Fruit fly (Drosophila melanogaster) ovary, adult (tissue): ENCODE measurements around the gene Der-1.

Experiments
- CG17801 ChIP-seq: fragments of 200-800 bp; optimal IDR thresholded peaks from 2 replicates; lab custom pipeline; 2019; ENCODE audit warnings: missing biosample characterization, mild to moderate bottlenecking, missing genetic modification characterization, moderate library complexity; ENCODE audit not compliant: partially characterized antibody

Der-1 gene

dm6 chr2L:1973957-1974356 lies at the start of gene Der-1:
TSS of gene Der-1 (plus strand) at chr2L:1973957.
- TF ChIP-seq CG17801 (GFP tag; lab: Kevin White, UChicago) = no peak

dm6 chr2L:1925917-1926864 lies 47.6 kb upstream of the Der-1 start:
- TF ChIP-seq CG17801 (GFP tag; lab: Kevin White, UChicago) = no peak

- no peak for TF ChIP-seq CG17801 (GFP tag; lab: Kevin White, UChicago)
These were observed 46.4 kb upstream of the Der-1 start for dm6 chr2L:1927406-1927805.

DNA sequence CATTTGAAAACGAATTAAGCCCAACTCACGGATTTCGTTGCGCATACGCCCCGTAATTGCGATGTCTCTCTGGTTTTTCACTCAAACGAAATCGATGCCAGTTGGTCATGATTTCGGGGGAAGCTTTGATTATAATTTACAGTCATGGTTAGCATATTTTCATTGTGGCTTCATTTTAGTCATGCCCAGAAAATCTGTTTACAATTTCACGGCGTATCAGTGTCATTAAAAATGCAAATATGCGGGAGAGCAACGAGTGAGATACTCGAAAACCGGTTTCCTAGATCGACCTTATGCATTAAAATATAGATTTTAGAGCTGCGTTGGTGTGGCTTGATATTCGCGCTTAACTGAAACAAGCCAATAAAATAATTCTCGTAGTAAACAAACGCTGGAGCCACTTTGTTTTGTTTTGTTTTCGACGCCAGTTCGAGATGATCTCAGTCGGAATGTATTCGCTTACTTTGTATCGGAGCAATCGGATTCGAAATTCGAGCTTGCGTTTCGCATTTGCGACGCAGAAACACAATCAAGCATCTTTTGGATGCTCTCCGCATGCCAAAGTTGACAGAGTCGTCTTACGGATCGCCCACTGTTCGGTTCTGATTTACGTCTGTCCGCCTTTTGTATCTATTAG lies 43.1 kb upstream of the Der-1 start:
- no peak for TF ChIP-seq CG17801 (GFP tag; lab: Kevin White, UChicago)

dm6 chr2L:1938004-1938403 lies 35.8 kb upstream of the Der-1 start:
- no peak for TF ChIP-seq CG17801 (GFP tag; lab: Kevin White, UChicago)

dm6 chr2L:1944473-1945110 lies 29.2 kb upstream of the Der-1 start:
- no peak for TF ChIP-seq CG17801 (GFP tag; lab: Kevin White, UChicago)

DNA sequence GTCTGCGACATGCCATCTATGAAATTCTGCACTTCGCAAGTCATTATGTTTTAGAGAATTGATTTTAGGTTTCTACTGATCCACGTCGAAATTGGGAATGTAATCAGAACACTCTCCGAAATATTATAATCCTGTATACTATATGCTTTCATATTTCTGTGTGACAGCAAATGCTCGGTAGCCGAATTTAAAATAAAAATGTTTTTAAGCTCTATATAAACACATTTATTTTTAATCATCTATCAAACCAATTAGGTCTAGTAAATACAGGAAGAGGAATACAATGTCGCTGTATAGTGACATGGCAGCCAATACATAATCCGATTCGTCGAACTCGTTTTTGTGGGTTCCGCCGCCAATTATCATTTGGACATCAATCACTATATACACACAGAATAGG lies 28.1 kb upstream of the Der-1 start, which contains the start of gene CG15357:
TSS of gene CG15357 (minus strand) at position 101 of the 400 bp plus-strand sequence.
- TF ChIP-seq CG17801 (GFP tag; lab: Kevin White, UChicago) = no peak

DNA sequence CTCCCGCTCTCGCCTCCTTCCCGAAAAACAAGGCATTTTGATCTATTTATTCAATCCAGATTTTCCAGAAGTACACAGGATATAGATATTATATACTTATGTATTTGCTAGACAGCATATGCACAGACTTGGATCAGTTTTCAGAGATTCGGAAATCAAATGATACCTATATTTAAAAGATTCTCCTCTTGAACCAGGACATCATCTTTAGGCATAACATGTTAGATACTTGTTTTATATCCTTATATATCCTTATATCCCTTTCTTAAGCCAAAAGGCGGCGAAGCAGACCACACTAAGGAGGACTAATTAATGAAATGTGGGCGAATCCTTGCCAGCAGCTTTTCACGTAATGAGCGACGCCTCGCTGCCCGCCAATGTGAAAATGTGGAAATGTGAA lies 27.1 kb upstream of the Der-1 start, which contains the start of gene CG33673:
TSS of gene CG33673 (minus strand) at position 101 of the 400 bp plus-strand sequence.
- no peak for TF ChIP-seq CG17801 (GFP tag; lab: Kevin White, UChicago)

DNA sequence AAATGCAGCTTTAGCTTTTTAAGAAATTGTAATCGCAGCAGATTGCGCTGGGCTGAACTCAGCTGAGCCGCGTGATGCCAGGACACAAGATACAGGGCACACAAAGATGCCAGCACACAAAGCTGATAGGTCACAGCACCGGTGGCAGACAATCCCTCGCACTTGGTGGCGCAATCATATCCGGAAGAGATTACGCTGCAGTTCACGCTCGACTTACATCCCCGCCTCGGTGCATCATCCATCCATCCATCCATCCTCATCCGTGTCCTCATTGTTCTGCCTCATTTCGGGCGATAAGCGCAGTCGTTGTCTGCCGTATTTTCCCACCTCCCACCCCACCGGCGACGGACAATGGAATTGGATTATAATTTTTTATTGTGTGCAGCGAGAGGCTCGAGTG lies 25.8 kb upstream of the Der-1 start:
- TF ChIP-seq CG17801 (GFP tag; lab: Kevin White, UChicago) = no peak

- TF ChIP-seq CG17801 (GFP tag; lab: Kevin White, UChicago) = no peak
These were observed 19.2 kb upstream of the Der-1 start for dm6 chr2L:1954541-1954940.

DNA sequence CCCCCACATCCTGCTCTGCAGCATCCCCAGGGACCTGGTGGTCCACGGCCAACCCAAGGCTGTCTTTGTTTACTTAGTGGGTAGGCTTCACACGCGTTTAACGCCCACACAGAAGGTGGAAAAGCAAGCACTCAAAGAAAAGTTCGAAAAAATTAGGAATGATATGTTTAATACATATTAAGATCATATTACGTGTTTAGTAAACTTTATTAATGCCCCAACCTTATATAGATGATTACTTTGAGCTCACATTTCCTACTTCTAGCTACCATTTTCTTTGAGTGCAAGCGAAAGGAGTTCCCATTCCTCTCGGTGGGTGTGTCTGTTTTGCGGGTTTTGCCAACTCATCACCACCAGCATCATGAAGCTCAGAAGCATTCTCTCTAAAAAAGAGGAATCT lies 14.3 kb upstream of the Der-1 start:
- TF ChIP-seq CG17801 (GFP tag; lab: Kevin White, UChicago) = no peak

dm6 chr2L:1960056-1960455 lies 13.7 kb upstream of the Der-1 start:
- no peak for TF ChIP-seq CG17801 (GFP tag; lab: Kevin White, UChicago)

dm6 chr2L:1961932-1962496 lies 11.7 kb upstream of the Der-1 start:
- TF ChIP-seq CG17801 (GFP tag; lab: Kevin White, UChicago) = no peak

dm6 chr2L:1967301-1967700 lies 6.5 kb upstream of the Der-1 start:
- no peak for TF ChIP-seq CG17801 (GFP tag; lab: Kevin White, UChicago)

DNA sequence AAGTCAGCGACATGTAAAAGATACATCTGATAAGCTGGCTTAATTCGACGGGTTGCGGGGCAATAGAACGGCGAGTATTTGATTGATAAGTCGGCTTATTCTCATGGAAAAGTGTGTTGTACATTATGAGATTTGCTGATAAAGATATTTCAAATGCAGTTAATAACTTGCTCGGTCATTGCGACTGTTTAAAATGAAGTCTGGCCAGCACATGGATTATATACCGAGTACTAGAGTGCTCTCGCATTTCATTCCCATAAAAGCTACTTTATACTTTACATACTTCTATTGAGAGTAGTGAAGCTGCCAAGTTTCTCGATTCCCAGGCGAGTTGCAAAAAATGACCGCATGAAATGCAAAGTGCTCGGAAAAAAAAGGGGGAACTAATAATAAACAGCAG lies 5.9 kb upstream of the Der-1 start:
- no peak for TF ChIP-seq CG17801 (GFP tag; lab: Kevin White, UChicago)
